Fruit fly (Drosophila melanogaster) whole organism, wandering third instar larva: ENCODE results near the gene CG31245.

Source experiments
- Dfd ChIP-seq: fragments of >200 bp; optimal IDR thresholded peaks from 2 replicates; lab custom pipeline; 2017; ENCODE audit warnings: missing biosample characterization, missing genetic modification characterization
- GATAd ChIP-seq: sonication (Bioruptor generic); optimal IDR thresholded peaks from 2 replicates; lab custom pipeline; 2016; ENCODE audit warnings: missing biosample characterization, missing genetic modification characterization
- HLH106 ChIP-seq: fragments of 200-800 bp; optimal IDR thresholded peaks from 3 replicates; lab custom pipeline; 2019; ENCODE audit warnings: missing biosample characterization, mild to moderate bottlenecking, missing genetic modification characterization, moderate library complexity
- Hr78 ChIP-seq: fragments of >200 bp; optimal IDR thresholded peaks from 2 replicates; lab custom pipeline; 2017; ENCODE audit warnings: missing biosample characterization, missing genetic modification characterization
- Hr83 ChIP-seq: fragments of 200-300 bp; sonication (Bioruptor generic); optimal IDR thresholded peaks from 2 replicates; lab custom pipeline; 2016; ENCODE audit warnings: missing biosample characterization, mild to moderate bottlenecking, missing genetic modification characterization, moderate library complexity; ENCODE audit not compliant: poor library complexity, severe bottlenecking
- brk ChIP-seq: fragments of 200-800 bp; sonication (Bioruptor generic); optimal IDR thresholded peaks from 2 replicates; lab custom pipeline; 2016; ENCODE audit warnings: missing biosample characterization, mild to moderate bottlenecking, missing genetic modification characterization
- ey ChIP-seq: fragments of 200-800 bp; sonication (Bioruptor generic); optimal IDR thresholded peaks from 2 replicates; lab custom pipeline; 2016; ENCODE audit warnings: missing biosample characterization, missing genetic modification characterization
- fru ChIP-seq: fragments of 200-800 bp; sonication (Bioruptor generic); optimal IDR thresholded peaks from 3 replicates; lab custom pipeline; 2016; ENCODE audit warnings: missing biosample characterization, mild to moderate bottlenecking, missing genetic modification characterization
- h ChIP-seq: fragments of 200-800 bp; sonication (Bioruptor generic); optimal IDR thresholded peaks from 3 replicates; lab custom pipeline; 2016; ENCODE audit warnings: missing biosample characterization, mild to moderate bottlenecking, missing genetic modification characterization
- pan ChIP-seq: fragments of >200 bp; optimal IDR thresholded peaks from 2 replicates; lab custom pipeline; 2017
- psq ChIP-seq: fragments of 200-800 bp; sonication (Bioruptor generic); optimal IDR thresholded peaks from 3 replicates; lab custom pipeline; 2017; ENCODE audit warnings: missing biosample characterization, mild to moderate bottlenecking, missing genetic modification characterization, moderate library complexity
- sv ChIP-seq: fragments of 200-800 bp; sonication (Bioruptor generic); optimal IDR thresholded peaks from 3 replicates; lab custom pipeline; 2016; ENCODE audit warnings: missing biosample characterization, missing genetic modification characterization
- usp ChIP-seq: fragments of >200 bp; optimal IDR thresholded peaks from 2 replicates; lab custom pipeline; 2017; ENCODE audit warnings: missing biosample characterization, missing genetic modification characterization

dm6 chr3R:19389919-19390318 is 12.9 kb upstream of the CG31245 start, which contains the start of gene CG18493:
- TF ChIP-seq HLH106 (tag; lab: Kevin White, UChicago) (no peak), psq (no peak), Hr78 (GFP tag; lab: Kevin White, UChicago) (no peak), usp (no peak), Dfd (GFP tag; lab: Kevin White, UChicago) (no peak), ey (no peak), GATAd (GFP tag; lab: Kevin White, UChicago) (no peak), pan (lab: Kevin White, UChicago) (no peak), h (GFP tag; lab: Kevin White, UChicago) (no peak), fru (GFP tag; lab: Kevin White, UChicago) (no peak), brk (GFP tag; lab: Kevin White, UChicago) (no peak), Hr83 (GFP tag; lab: Kevin White, UChicago) (no peak), sv (GFP tag; lab: Kevin White, UChicago) (no peak)
